Fruit fly (Drosophila melanogaster) whole organism, pupa: ENCODE results near the gene CG18596.

Experiments
- CG12605 ChIP-seq: fragments of 200-800 bp; sonication (Bioruptor generic); IDR thresholded peaks from 2 replicates; pipeline ENCODE4 v1.3.6; 2022; ENCODE audit warnings: missing biosample characterization, missing genetic modification characterization
- CG14655 ChIP-seq: fragments of 200-800 bp; sonication (Bioruptor generic); optimal IDR thresholded peaks from 3 replicates; lab custom pipeline; 2017; ENCODE audit warnings: mild to moderate bottlenecking, missing biosample characterization, missing genetic modification reagents, missing genetic modification characterization
- CG15710 ChIP-seq: fragments of 200-800 bp; sonication (Bioruptor generic); optimal IDR thresholded peaks from 2 replicates; lab custom pipeline; 2018; ENCODE audit warnings: missing biosample characterization, mild to moderate bottlenecking, missing genetic modification characterization, moderate library complexity
- CG34367 ChIP-seq: fragments of 200-800 bp; sonication (Bioruptor generic); optimal IDR thresholded peaks from 2 replicates; lab custom pipeline; 2018; ENCODE audit warnings: missing biosample characterization, mild to moderate bottlenecking, missing genetic modification characterization
- CG4496 ChIP-seq: fragments of 200-800 bp; sonication (Bioruptor generic); IDR thresholded peaks from 3 replicates; pipeline ENCODE4 v1.3.6; 2022; ENCODE audit warnings: missing biosample characterization, missing genetic modification characterization
- CG8159 ChIP-seq: fragments of 200-800 bp; sonication (Bioruptor generic); optimal IDR thresholded peaks from 3 replicates; lab custom pipeline; 2018; ENCODE audit warnings: missing biosample characterization, mild to moderate bottlenecking, missing genetic modification characterization, moderate library complexity
- CG8301 ChIP-seq: fragments of 200-800 bp; sonication (Bioruptor generic); optimal IDR thresholded peaks from 2 replicates; lab custom pipeline; 2018; ENCODE audit warnings: missing biosample characterization, mild to moderate bottlenecking, missing genetic modification characterization
- D1 ChIP-seq: fragments of 200-800 bp; sonication (Bioruptor generic); optimal IDR thresholded peaks from 2 replicates; lab custom pipeline; 2018; ENCODE audit warnings: missing biosample characterization, mild to moderate bottlenecking, missing genetic modification characterization, moderate library complexity
- EcR ChIP-seq: fragments of 200-800 bp; sonication (Bioruptor generic); optimal IDR thresholded peaks from 3 replicates; lab custom pipeline; 2019; ENCODE audit warnings: missing biosample characterization, missing genetic modification characterization, mild to moderate bottlenecking, moderate library complexity, missing genetic modification reagents
- Ets98B ChIP-seq: fragments of 200-800 bp; sonication (Bioruptor generic); IDR thresholded peaks from 2 replicates; pipeline ENCODE4 v1.3.6; 2022; ENCODE audit warnings: missing biosample characterization, missing genetic modification characterization
- Pif1A ChIP-seq: fragments of 200-800 bp; sonication (Bioruptor generic); optimal IDR thresholded peaks from 3 replicates; lab custom pipeline; 2016; ENCODE audit warnings: missing biosample characterization, missing genetic modification characterization
- Snoo ChIP-seq: fragments of 200-800 bp; sonication (Bioruptor generic); optimal IDR thresholded peaks from 3 replicates; lab custom pipeline; 2017; ENCODE audit warnings: missing biosample characterization, mild to moderate bottlenecking, missing genetic modification characterization, inconsistent platforms
- fd96Ca ChIP-seq: fragments of 200-800 bp; sonication (Bioruptor generic); IDR thresholded peaks from 3 replicates; pipeline ENCODE4 v1.3.6; 2022; ENCODE audit warnings: missing biosample characterization, missing genetic modification characterization

- no peak for TF ChIP-seq CG34367 (tag; lab: Kevin White, UChicago)
- no peak for TF ChIP-seq CG12605
- TF ChIP-seq EcR (GFP tag; lab: Kevin White, UChicago), result no peak
- TF ChIP-seq CG4496 (GFP tag; lab: Robert Waterston, UW), result no peak
- no peak for TF ChIP-seq Pif1A (GFP tag; lab: Kevin White, UChicago)
- TF ChIP-seq fd96Ca (GFP tag; lab: Robert Waterston, UW), result no peak
- TF ChIP-seq CG14655 (GFP tag; lab: Kevin White, UChicago), result no peak
- TF ChIP-seq CG8301, result no peak
- no peak for TF ChIP-seq Snoo
- no peak for TF ChIP-seq D1 (tag; lab: Kevin White, UChicago)
- no peak for TF ChIP-seq CG8159 (tag; lab: Kevin White, UChicago)
- TF ChIP-seq CG15710, result no peak
- no peak for TF ChIP-seq Ets98B (GFP tag; lab: Robert Waterston, UW)
These were observed 20.6 kb downstream of the CG18596 start for dm6 chr3R:22396238-22396772.
